Worm (Caenorhabditis elegans) whole organism, mixed stage, embryonic: Measurements from ENCODE around the gene C10A4.4.

Source experiments
- bed-3 ChIP-seq: fragments of 200-800 bp; sonication (Bioruptor generic); optimal IDR thresholded peaks from 3 replicates; lab custom pipeline; 2018; ENCODE audit warnings: mild to moderate bottlenecking, missing genetic modification characterization, moderate library complexity, missing compliant biosample characterization
- ceh-43 ChIP-seq: fragments of 200-800 bp; sonication (Bioruptor generic); optimal IDR thresholded peaks from 2 replicates; lab custom pipeline; 2018; ENCODE audit warnings: mild to moderate bottlenecking, missing genetic modification characterization, moderate library complexity, missing compliant biosample characterization
- ces-1 ChIP-seq: fragments of 150-350 bp; optimal IDR thresholded peaks from 2 replicates; lab custom pipeline; 2014; ENCODE audit warnings: missing biosample characterization, missing genetic modification reagents, missing genetic modification characterization
- lin-32 ChIP-seq: fragments of 200-800 bp; sonication (Bioruptor generic); optimal IDR thresholded peaks from 2 replicates; lab custom pipeline; 2018; ENCODE audit warnings: mild to moderate bottlenecking, missing genetic modification characterization, missing compliant biosample characterization
- mep-1 ChIP-seq: fragments of 150-350 bp; optimal IDR thresholded peaks from 2 replicates; lab custom pipeline; 2017; ENCODE audit warnings: missing biosample characterization, missing genetic modification reagents, missing genetic modification characterization, inconsistent platforms
- nhr-12 ChIP-seq: fragments of 150-350 bp; optimal IDR thresholded peaks from 2 replicates; lab custom pipeline; 2014; ENCODE audit warnings: missing biosample characterization, missing genetic modification characterization
- nhr-237 ChIP-seq: fragments of 150-350 bp; optimal IDR thresholded peaks from 2 replicates; lab custom pipeline; 2014; ENCODE audit warnings: missing biosample characterization, missing genetic modification characterization
- nhr-28 ChIP-seq: fragments of 150-350 bp; optimal IDR thresholded peaks from 2 replicates; lab custom pipeline; 2014; ENCODE audit warnings: missing biosample characterization, missing genetic modification characterization
- snpc-4 ChIP-seq: fragments of 150-350 bp; optimal IDR thresholded peaks from 2 replicates; lab custom pipeline; 2014; ENCODE audit warnings: missing biosample characterization, missing genetic modification characterization
- sptf-1 ChIP-seq: sonication (generic microtip); optimal IDR thresholded peaks from 2 replicates; lab custom pipeline; 2017; ENCODE audit warnings: mild to moderate bottlenecking, missing genetic modification characterization, moderate library complexity, missing compliant biosample characterization
- unc-39 ChIP-seq: fragments of 150-350 bp; optimal IDR thresholded peaks from 2 replicates; lab custom pipeline; 2014; ENCODE audit warnings: missing biosample characterization, missing genetic modification characterization
- unc-62 ChIP-seq: fragments of 150-350 bp; optimal IDR thresholded peaks from 2 replicates; lab custom pipeline; 2014; ENCODE audit warnings: missing biosample characterization, missing genetic modification reagents, missing genetic modification characterization
- ztf-11 ChIP-seq: fragments of 150-350 bp; optimal IDR thresholded peaks from 2 replicates; lab custom pipeline; 2014; ENCODE audit warnings: missing biosample characterization, missing genetic modification characterization

- no peak for TF ChIP-seq nhr-12 (tag; lab: Kevin White, UChicago)
- no peak for TF ChIP-seq ztf-11 (tag; lab: Kevin White, UChicago)
- TF ChIP-seq ceh-43 (GFP tag; lab: Kevin White, UChicago): no peak
- no peak for TF ChIP-seq unc-39 (tag; lab: Kevin White, UChicago)
- TF ChIP-seq lin-32 (GFP tag; lab: Kevin White, UChicago): no peak
- TF ChIP-seq sptf-1 (tag; lab: Kevin White, UChicago): no peak
- no peak for TF ChIP-seq ces-1
- TF ChIP-seq bed-3: no peak
- no peak for TF ChIP-seq nhr-28
- no peak for TF ChIP-seq nhr-237 (tag; lab: Kevin White, UChicago)
- TF ChIP-seq snpc-4: no peak
- no peak for TF ChIP-seq mep-1
- TF ChIP-seq unc-62 (GFP tag; lab: Kevin White, UChicago): no peak
These were observed 36.0 kb downstream of the C10A4.4 start for ce11 chrX:7436912-7437311.
